Worm (Caenorhabditis elegans): ENCODE measurements around the gene F55D1.1.

ce11 chrX:5447381-5447780, 42.3 kb upstream of the F55D1.1 start:
- TF ChIP-seq somi-1 (GFP tag; optimal IDR thresholded peaks at IDR 0.05) (no peak), Y53F4B.3 (GFP tag; IDR thresholded peaks at IDR 0.05) (no peak), ama-1 (optimal IDR thresholded peaks at IDR 0.05) (no peak), ama-1 (GFP tag; optimal IDR thresholded peaks at IDR 0.05) (no peak), tbp1 (GFP tag; optimal IDR thresholded peaks at IDR 0.05) (no peak), unc-62 (GFP tag; optimal IDR thresholded peaks at IDR 0.05) (no peak), madf-8 (GFP tag; conservative IDR thresholded peaks at IDR 0.05) (no peak), madf-6 (GFP tag; IDR thresholded peaks at IDR 0.05) (no peak), nhr-179 (tag; optimal IDR thresholded peaks at IDR 0.05) (no peak), lin-40 (tag; optimal IDR thresholded peaks at IDR 0.05) (no peak), T07F8.4 (tag; optimal IDR thresholded peaks at IDR 0.05) (no peak), ceh-40 (GFP tag; IDR thresholded peaks at IDR 0.05) (no peak), hlh-26 (GFP tag; conservative IDR thresholded peaks at IDR 0.05) (no peak)

Data from whole organism, young adult.